Fruit fly (Drosophila melanogaster): ENCODE results near the gene CG31689.

CG31689 gene

DNA sequence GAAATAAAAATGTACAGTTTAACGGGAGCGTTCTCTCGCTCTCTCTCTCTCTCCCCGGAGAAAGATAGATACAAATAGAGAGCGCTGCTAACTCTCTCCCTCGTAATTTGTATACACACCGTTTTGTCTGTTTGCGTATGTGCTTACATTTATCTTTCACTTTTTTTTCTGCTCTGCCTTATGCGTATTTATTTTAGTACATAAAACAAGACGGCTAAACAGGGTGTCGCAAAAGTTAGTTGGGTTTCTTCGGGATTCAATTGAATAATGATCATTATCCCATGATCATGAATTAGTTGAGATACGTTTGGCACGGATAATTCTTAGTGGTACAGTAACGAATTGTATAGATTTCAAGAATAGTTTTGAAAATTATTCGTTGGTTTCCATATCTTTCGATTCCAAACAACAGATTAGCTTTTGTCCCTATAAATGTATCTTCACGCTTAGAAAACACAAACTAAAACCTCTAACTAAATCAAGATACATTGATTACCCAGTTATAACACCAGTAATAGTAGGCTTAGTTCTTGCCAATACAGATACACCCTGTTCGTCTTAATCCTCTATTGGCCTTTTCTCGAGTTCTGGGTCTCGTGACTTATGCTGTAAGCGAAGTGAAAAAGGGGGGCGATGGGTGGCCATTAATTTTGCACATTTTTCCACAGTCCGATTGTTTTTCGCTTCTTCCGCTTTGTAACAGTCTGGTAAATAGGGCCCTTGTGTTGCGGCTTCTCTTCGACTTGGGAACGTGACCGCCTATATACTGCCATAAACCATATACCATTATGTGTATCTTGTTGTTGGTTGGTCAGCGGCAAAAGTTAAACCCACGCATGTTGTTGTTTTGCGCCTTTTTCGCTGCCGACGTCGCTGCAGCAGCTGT is 29.2 kb downstream of the CG31689 start (continued):
- TF ChIP-seq eve (GFP tag; optimal IDR thresholded peaks at IDR 0.05) (no peak), schlank (tag; optimal IDR thresholded peaks at IDR 0.05) (peak; percentile 71), dmrt99B (tag; optimal IDR thresholded peaks at IDR 0.05) (peak; percentile 86), CG3163 (GFP tag; optimal IDR thresholded peaks at IDR 0.05) (peak; percentile 63), dmrt11E (tag; optimal IDR thresholded peaks at IDR 0.05) (peak; percentile 52), CG6765 (GFP tag; optimal IDR thresholded peaks at IDR 0.05) (peak; percentile 90), Hr78 (GFP tag; optimal IDR thresholded peaks at IDR 0.05) (peak in 1 of 2 experiments; percentile 44), Ets97D (GFP tag; optimal IDR thresholded peaks at IDR 0.05) (no peak), CG2202 (tag; optimal IDR thresholded peaks at IDR 0.05) (peak; percentile 72), Fer3 (tag; optimal IDR thresholded peaks at IDR 0.05) (peak; percentile 84), gsb (GFP tag; IDR thresholded peaks at IDR 0.05) (no peak), gro (GFP tag; optimal IDR thresholded peaks at IDR 0.05) (peak; percentile 49), CG4328 (GFP tag; optimal IDR thresholded peaks at IDR 0.05) (peak; percentile 85)

DNA sequence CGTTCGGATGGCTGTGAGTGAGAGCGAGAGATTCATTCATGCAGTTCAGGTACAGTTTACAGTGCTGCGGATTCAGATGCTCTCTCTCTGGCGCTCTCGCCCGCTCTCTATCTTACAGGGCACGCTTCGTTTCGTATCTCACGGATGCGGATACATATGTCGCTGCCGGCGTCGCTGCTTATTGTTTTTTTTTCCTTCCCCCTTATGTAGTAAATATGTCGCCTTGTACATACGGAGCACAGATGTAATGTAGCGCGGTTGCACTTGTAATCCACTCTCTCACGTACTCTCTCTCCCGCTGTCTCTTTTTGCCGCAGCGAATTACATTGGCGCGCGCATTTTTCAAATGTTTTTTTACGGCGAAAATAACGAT is 29.8 kb downstream of the CG31689 start:
- TF ChIP-seq CG16815 (GFP tag; optimal IDR thresholded peaks at IDR 0.05) (no peak), CG7556 (GFP tag; optimal IDR thresholded peaks at IDR 0.05) (no peak), twi (tag; optimal IDR thresholded peaks at IDR 0.05) (peak; percentile 57), HLH3B (GFP tag; IDR thresholded peaks at IDR 0.05) (no peak), insv (GFP tag; optimal IDR thresholded peaks at IDR 0.05) (no peak), sens-2 (GFP tag; IDR thresholded peaks at IDR 0.05) (no peak), HLHmδ (GFP tag; optimal IDR thresholded peaks at IDR 0.05) (peak; percentile 48), her (GFP tag; optimal IDR thresholded peaks at IDR 0.05) (no peak), usp (GFP tag; optimal IDR thresholded peaks at IDR 0.05) (no peak), H15 (GFP tag; IDR thresholded peaks at IDR 0.05) (no peak), CG15601 (tag; optimal IDR thresholded peaks at IDR 0.05) (no peak), Bteb2 (GFP tag; optimal IDR thresholded peaks at IDR 0.05) (no peak), corto (GFP tag; optimal IDR thresholded peaks at IDR 0.05) (peak; percentile 63), Stat92E (GFP tag; optimal IDR thresholded peaks at IDR 0.05) (peak in 1 of 3 experiments; percentile 29), Eip74EF (GFP tag; optimal IDR thresholded peaks at IDR 0.05) (peak in 1 of 2 experiments; percentile 35), CG1529 (GFP tag; optimal IDR thresholded peaks at IDR 0.05) (no peak), tin (GFP tag; optimal IDR thresholded peaks at IDR 0.05) (no peak), Mrtf (GFP tag; IDR thresholded peaks at IDR 0.05) (no peak), B-H1 (GFP tag; IDR thresholded peaks at IDR 0.05) (no peak), CG7357 (GFP tag; IDR thresholded peaks at IDR 0.05) (no peak), bsh (GFP tag; optimal IDR thresholded peaks at IDR 0.05) (peak in 1 of 2 experiments; percentile 26), CG6854 (GFP tag; optimal IDR thresholded peaks at IDR 0.05) (no peak), CG16779 (GFP tag; IDR thresholded peaks at IDR 0.05) (no peak), lbe (GFP tag; optimal IDR thresholded peaks at IDR 0.05) (peak; percentile 84), zen2 (GFP tag; IDR thresholded peaks at IDR 0.05; ENCODE audit: partially characterized antibody) (no peak), D (optimal IDR thresholded peaks at IDR 0.05) (no peak), D (GFP tag; optimal IDR thresholded peaks at IDR 0.05) (no peak), CHES-1-like (GFP tag; optimal IDR thresholded peaks at IDR 0.05) (no peak), gsb-n (tag; optimal IDR thresholded peaks at IDR 0.05) (peak; percentile 14), CG6765 (GFP tag; optimal IDR thresholded peaks at IDR 0.05) (no peak), cg (GFP tag; optimal IDR thresholded peaks at IDR 0.05) (peak; percentile 38), jigr1 (GFP tag; IDR thresholded peaks at IDR 0.05) (no peak), CG2120 (GFP tag; optimal IDR thresholded peaks at IDR 0.05) (no peak), CG34422 (GFP tag; IDR thresholded peaks at IDR 0.05) (no peak), Fer1 (GFP tag; optimal IDR thresholded peaks at IDR 0.05) (peak; percentile 13), gfzf (GFP tag; optimal IDR thresholded peaks at IDR 0.05) (no peak)

All from whole organism, embryonic.